Worm (Caenorhabditis elegans): Measurements from ENCODE around the gene srm-6.

DNA sequence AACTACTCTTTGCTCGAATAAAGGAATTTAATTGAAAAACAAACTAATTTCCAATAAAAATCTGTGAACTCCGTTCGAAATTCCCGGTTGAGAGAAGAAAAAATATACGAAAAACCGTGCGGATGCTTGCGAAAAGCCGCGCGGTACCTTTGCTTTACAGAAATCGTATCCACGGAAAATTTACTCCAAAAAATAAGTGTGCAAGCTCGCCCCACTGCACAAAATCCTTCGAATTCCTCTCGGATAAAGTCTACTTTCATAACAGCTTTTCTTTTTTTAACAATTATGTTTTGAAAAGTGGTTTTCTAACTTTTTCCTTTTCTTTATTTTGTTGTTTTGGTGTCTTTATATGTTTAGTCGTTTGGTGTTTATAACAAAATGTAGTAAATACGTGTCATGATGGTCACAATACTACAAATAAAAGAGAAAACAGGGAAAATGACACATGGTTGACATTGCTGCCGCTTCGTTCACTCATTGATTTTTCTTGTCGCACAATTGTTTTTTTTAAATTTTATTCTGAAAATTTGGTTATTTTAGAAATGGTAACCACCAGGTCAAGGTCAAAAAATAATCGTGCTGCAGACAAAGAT, 10.6 kb downstream of the srm-6 start, which contains the start of gene cept-2:
- TF ChIP-seq ceh-100 (GFP tag; IDR thresholded peaks at IDR 0.05): peak; percentile 98
- no peak for TF ChIP-seq ztf-22 (GFP tag; optimal IDR thresholded peaks at IDR 0.05)
- no peak for TF ChIP-seq madf-10 (tag; optimal IDR thresholded peaks at IDR 0.05)
- no peak for TF ChIP-seq unc-62 (GFP tag; optimal IDR thresholded peaks at IDR 0.05)
- TF ChIP-seq F33H1.4 (GFP tag; IDR thresholded peaks at IDR 0.05): peak; percentile 55
- TF ChIP-seq rec-8 (tag; optimal IDR thresholded peaks at IDR 0.05): no peak
